Fruit fly (Drosophila melanogaster) whole organism, prepupa: Measurements from ENCODE around the gene fit.

ENCODE experiments used
- Blimp-1 ChIP-seq: fragments of 200-800 bp; sonication (Bioruptor generic); optimal IDR thresholded peaks from 3 replicates; lab custom pipeline; 2017; ENCODE audit warnings: missing biosample characterization, missing genetic modification characterization, mild to moderate bottlenecking, moderate library complexity, missing genetic modification reagents
- CG10631 ChIP-seq: fragments of 200-800 bp; sonication (Bioruptor generic); optimal IDR thresholded peaks from 2 replicates; lab custom pipeline; 2016; ENCODE audit warnings: missing biosample characterization, missing genetic modification characterization
- CG10669 ChIP-seq: fragments of 200-800 bp; sonication (Bioruptor generic); optimal IDR thresholded peaks from 3 replicates; lab custom pipeline; 2018; ENCODE audit warnings: missing biosample characterization, mild to moderate bottlenecking, missing genetic modification characterization, moderate library complexity
- CG11294 ChIP-seq: fragments of 200-800 bp; sonication (Bioruptor generic); IDR thresholded peaks from 2 replicates; pipeline ENCODE4 v1.3.6; 2022; ENCODE audit warnings: missing biosample characterization, missing genetic modification characterization
- CG11762 ChIP-seq: fragments of 200-800 bp; sonication (Bioruptor generic); optimal IDR thresholded peaks from 3 replicates; lab custom pipeline; 2016; ENCODE audit warnings: missing biosample characterization, missing genetic modification characterization; ENCODE audit not compliant: insufficient read depth
- CG11902 ChIP-seq: fragments of 200-800 bp; sonication (Bioruptor generic); optimal IDR thresholded peaks from 3 replicates; lab custom pipeline; 2016; ENCODE audit warnings: missing biosample characterization, missing genetic modification characterization
- CG1621 ChIP-seq: fragments of 200-800 bp; sonication (Bioruptor generic); optimal IDR thresholded peaks from 3 replicates; lab custom pipeline; 2018; ENCODE audit warnings: missing biosample characterization, mild to moderate bottlenecking, missing genetic modification characterization
- CG16779 ChIP-seq: fragments of 200-800 bp; sonication (Bioruptor generic); optimal IDR thresholded peaks from 3 replicates; lab custom pipeline; 2017; ENCODE audit warnings: missing biosample characterization, mild to moderate bottlenecking, missing genetic modification characterization
- CG3032 ChIP-seq: fragments of 200-800 bp; optimal IDR thresholded peaks from 2 replicates; lab custom pipeline; 2019; ENCODE audit warnings: missing biosample characterization, mild to moderate bottlenecking, missing genetic modification characterization, moderate library complexity
- CG31627 ChIP-seq: fragments of 200-800 bp; sonication (Bioruptor generic); optimal IDR thresholded peaks from 3 replicates; lab custom pipeline; 2016; ENCODE audit warnings: missing biosample characterization, missing genetic modification characterization
- CG32006 ChIP-seq: fragments of 200-800 bp; sonication (Bioruptor generic); optimal IDR thresholded peaks from 3 replicates; lab custom pipeline; 2017; ENCODE audit warnings: missing biosample characterization, mild to moderate bottlenecking, missing genetic modification characterization
- CG34406 ChIP-seq: fragments of 200-800 bp; sonication (Bioruptor generic); optimal IDR thresholded peaks from 3 replicates; lab custom pipeline; 2016; ENCODE audit warnings: missing biosample characterization, missing genetic modification characterization
- CG3919 ChIP-seq: fragments of 200-800 bp; sonication (Bioruptor generic); optimal IDR thresholded peaks from 3 replicates; lab custom pipeline; 2016; ENCODE audit warnings: missing biosample characterization, missing genetic modification characterization
- CG4318 ChIP-seq: fragments of 200-800 bp; sonication (Bioruptor generic); optimal IDR thresholded peaks from 3 replicates; lab custom pipeline; 2017; ENCODE audit warnings: missing biosample characterization, mild to moderate bottlenecking, missing genetic modification characterization
- CG6163 ChIP-seq: fragments of 200-800 bp; sonication (Bioruptor generic); IDR thresholded peaks from 3 replicates; pipeline ENCODE4 v1.3.6; 2022; ENCODE audit warnings: missing biosample characterization, missing genetic modification characterization
- CG6276 ChIP-seq: fragments of 200-800 bp; sonication (Bioruptor generic); optimal IDR thresholded peaks from 2 replicates; lab custom pipeline; 2017; ENCODE audit warnings: missing biosample characterization, mild to moderate bottlenecking, missing genetic modification characterization
- CG6792 ChIP-seq: fragments of 200-800 bp; sonication (Bioruptor generic); optimal IDR thresholded peaks from 3 replicates; lab custom pipeline; 2016; ENCODE audit warnings: missing biosample characterization, missing genetic modification characterization
- CG6808 ChIP-seq: fragments of 200-800 bp; sonication (Bioruptor generic); optimal IDR thresholded peaks from 3 replicates; lab custom pipeline; 2017; ENCODE audit warnings: missing biosample characterization, missing genetic modification characterization, mild to moderate bottlenecking, moderate library complexity, missing genetic modification reagents
- CG7368 ChIP-seq: fragments of 200-800 bp; sonication (Bioruptor generic); optimal IDR thresholded peaks from 3 replicates; lab custom pipeline; 2016; ENCODE audit warnings: missing biosample characterization, missing genetic modification characterization
- CG8119 ChIP-seq: fragments of 200-800 bp; sonication (Bioruptor generic); IDR thresholded peaks from 3 replicates; pipeline ENCODE4 v1.3.6; 2022; ENCODE audit warnings: missing biosample characterization, missing genetic modification characterization
- CG8319 ChIP-seq: fragments of 200-800 bp; sonication (Bioruptor generic); optimal IDR thresholded peaks from 3 replicates; lab custom pipeline; 2016; ENCODE audit warnings: missing biosample characterization, missing genetic modification characterization
- CG8632 ChIP-seq: fragments of 200-800 bp; sonication (Bioruptor generic); optimal IDR thresholded peaks from 3 replicates; lab custom pipeline; 2016; ENCODE audit warnings: missing biosample characterization, missing genetic modification characterization
- CG9139 ChIP-seq: fragments of 200-800 bp; sonication (Bioruptor generic); optimal IDR thresholded peaks from 3 replicates; lab custom pipeline; 2017; ENCODE audit warnings: missing biosample characterization, mild to moderate bottlenecking, missing genetic modification characterization
- Eip75B ChIP-seq: fragments of 200-800 bp; sonication (Bioruptor generic); optimal IDR thresholded peaks from 3 replicates; lab custom pipeline; 2016; ENCODE audit warnings: missing biosample characterization, missing genetic modification characterization
- Eip93F ChIP-seq: fragments of 200-800 bp; sonication (Bioruptor generic); optimal IDR thresholded peaks from 2 replicates; lab custom pipeline; 2016; ENCODE audit warnings: missing biosample characterization, mild to moderate bottlenecking, missing genetic modification characterization
- Ets21C ChIP-seq: fragments of 200-800 bp; sonication (Bioruptor generic); optimal IDR thresholded peaks from 3 replicates; lab custom pipeline; 2016; ENCODE audit warnings: missing biosample characterization, missing genetic modification characterization
- Ets96B ChIP-seq: fragments of 200-800 bp; optimal IDR thresholded peaks from 2 replicates; lab custom pipeline; 2019; ENCODE audit warnings: missing biosample characterization, mild to moderate bottlenecking, missing genetic modification characterization, moderate library complexity
- Hr4 ChIP-seq: fragments of 200-800 bp; sonication (Bioruptor generic); optimal IDR thresholded peaks from 3 replicates; lab custom pipeline; 2016; ENCODE audit warnings: missing biosample characterization, missing genetic modification characterization
- Lpt ChIP-seq: fragments of 200-800 bp; sonication (Bioruptor generic); optimal IDR thresholded peaks from 3 replicates; lab custom pipeline; 2016; ENCODE audit warnings: missing biosample characterization, missing genetic modification characterization
- OdsH ChIP-seq: fragments of 200-800 bp; sonication (Bioruptor generic); optimal IDR thresholded peaks from 3 replicates; lab custom pipeline; 2016; ENCODE audit warnings: missing biosample characterization, missing genetic modification characterization
- Smox ChIP-seq: fragments of 200-800 bp; sonication (Bioruptor generic); optimal IDR thresholded peaks from 3 replicates; lab custom pipeline; 2016; ENCODE audit warnings: missing biosample characterization, missing genetic modification characterization
- Sox102F ChIP-seq: fragments of 200-800 bp; sonication (Bioruptor generic); optimal IDR thresholded peaks from 2 replicates; lab custom pipeline; 2016; ENCODE audit warnings: missing biosample characterization, mild to moderate bottlenecking, missing genetic modification characterization
- Sox14 ChIP-seq: fragments of 200-800 bp; sonication (Bioruptor generic); optimal IDR thresholded peaks from 3 replicates; lab custom pipeline; 2016; ENCODE audit warnings: missing biosample characterization, missing genetic modification characterization
- Sox15 ChIP-seq: fragments of 200-800 bp; sonication (Bioruptor generic); optimal IDR thresholded peaks from 3 replicates; lab custom pipeline; 2016; ENCODE audit warnings: missing biosample characterization, missing genetic modification characterization
- achi ChIP-seq: fragments of 200-800 bp; sonication (Bioruptor generic); optimal IDR thresholded peaks from 3 replicates; lab custom pipeline; 2016; ENCODE audit warnings: missing biosample characterization, missing genetic modification characterization
- acj6 ChIP-seq: fragments of 200-800 bp; sonication (Bioruptor generic); optimal IDR thresholded peaks from 3 replicates; lab custom pipeline; 2016; ENCODE audit warnings: missing biosample characterization, missing genetic modification characterization
- cyc ChIP-seq: fragments of 200-800 bp; sonication (Bioruptor generic); optimal IDR thresholded peaks from 3 replicates; lab custom pipeline; 2016; ENCODE audit warnings: missing biosample characterization, missing genetic modification characterization
- dsx ChIP-seq: fragments of 200-800 bp; optimal IDR thresholded peaks from 3 replicates; lab custom pipeline; 2019; ENCODE audit warnings: missing biosample characterization, mild to moderate bottlenecking, missing genetic modification characterization, moderate library complexity; ENCODE audit not compliant: poor library complexity, severe bottlenecking
- eg ChIP-seq: fragments of 200-800 bp; sonication (Bioruptor generic); IDR thresholded peaks from 3 replicates; pipeline ENCODE4 v1.3.6; 2022; ENCODE audit warnings: missing biosample characterization, missing genetic modification characterization
- esn ChIP-seq: fragments of 200-800 bp; sonication (Bioruptor generic); optimal IDR thresholded peaks from 2 replicates; lab custom pipeline; 2016; ENCODE audit warnings: missing biosample characterization, mild to moderate bottlenecking, missing genetic modification characterization, moderate library complexity
- fd59A ChIP-seq: fragments of 200-800 bp; sonication (Bioruptor generic); optimal IDR thresholded peaks from 2 replicates; lab custom pipeline; 2017; ENCODE audit warnings: missing biosample characterization, mild to moderate bottlenecking, missing genetic modification characterization, missing genetic modification reagents
- fd85E ChIP-seq: fragments of 200-800 bp; sonication (Bioruptor generic); optimal IDR thresholded peaks from 3 replicates; lab custom pipeline; 2016; ENCODE audit warnings: missing biosample characterization, missing genetic modification characterization
- fkh ChIP-seq: fragments of 200-800 bp; sonication (Bioruptor generic); optimal IDR thresholded peaks from 3 replicates; lab custom pipeline; 2017; ENCODE audit warnings: missing biosample characterization, mild to moderate bottlenecking, missing genetic modification characterization, moderate library complexity
- lz ChIP-seq: fragments of 200-800 bp; sonication (Bioruptor generic); optimal IDR thresholded peaks from 3 replicates; lab custom pipeline; 2016; ENCODE audit warnings: missing biosample characterization, missing genetic modification characterization
- net ChIP-seq: fragments of 200-800 bp; sonication (Bioruptor generic); optimal IDR thresholded peaks from 3 replicates; lab custom pipeline; 2016; ENCODE audit warnings: missing biosample characterization, missing genetic modification characterization
- pdm3 ChIP-seq: fragments of 200-800 bp; sonication (Bioruptor generic); optimal IDR thresholded peaks from 3 replicates; lab custom pipeline; 2016; ENCODE audit warnings: missing biosample characterization, missing genetic modification characterization
- spab ChIP-seq: fragments of 200-800 bp; sonication (Bioruptor generic); optimal IDR thresholded peaks from 2 replicates; lab custom pipeline; 2017; ENCODE audit warnings: missing biosample characterization, mild to moderate bottlenecking, missing genetic modification characterization, missing genetic modification reagents
- ss ChIP-seq, 2 experiments: fragments of 200-800 bp; sonication (Bioruptor generic); optimal IDR thresholded peaks; 2 replicates in 1 of 2; 3 replicates in 1 of 2; lab custom pipeline; 2017 to 2018; ENCODE audit warnings: mild to moderate bottlenecking in 2 of 2, missing biosample characterization in 2 of 2, missing genetic modification characterization in 2 of 2, moderate library complexity in 1 of 2
- topi ChIP-seq: fragments of 200-800 bp; sonication (Bioruptor generic); optimal IDR thresholded peaks from 3 replicates; lab custom pipeline; 2016; ENCODE audit warnings: missing biosample characterization, missing genetic modification characterization
- vri ChIP-seq: fragments of 200-800 bp; sonication (Bioruptor generic); optimal IDR thresholded peaks from 3 replicates; lab custom pipeline; 2016; ENCODE audit warnings: missing biosample characterization, mild to moderate bottlenecking, missing genetic modification characterization

The fit gene

dm6 chr3R:21870158-21870971 is 13.9 kb downstream of the fit start, which contains the start of gene CG31431:
CG31431 (plus strand) TSS chr3R:21870681.
- TF ChIP-seq CG3919 (GFP tag; lab: Kevin White, UChicago) (peak; percentile 88), topi (GFP tag; lab: Kevin White, UChicago) (peak; percentile 67), Smox (GFP tag; lab: Kevin White, UChicago) (no peak), dsx (GFP tag; lab: Kevin White, UChicago) (peak; percentile 78), CG1621 (tag; lab: Kevin White, UChicago) (peak; percentile 81), CG11294 (GFP tag; lab: Robert Waterston, UW) (peak; percentile 88), CG32006 (GFP tag; lab: Kevin White, UChicago) (peak; percentile 89), fd59A (GFP tag; lab: Kevin White, UChicago) (peak; percentile 75), CG3032 (peak; percentile 81), acj6 (peak; percentile 80), CG8632 (GFP tag; lab: Kevin White, UChicago) (peak; percentile 55), CG8319 (peak; percentile 66), CG31627 (GFP tag; lab: Kevin White, UChicago) (peak; percentile 56), achi (GFP tag; lab: Kevin White, UChicago) (peak; percentile 79), Eip93F (GFP tag; lab: Kevin White, UChicago) (no peak), cyc (GFP tag; lab: Kevin White, UChicago) (peak; percentile 68), CG6808 (GFP tag; lab: Kevin White, UChicago) (peak; percentile 75), Blimp-1 (GFP tag; lab: Kevin White, UChicago) (no peak), eg (GFP tag; lab: Robert Waterston, UW) (peak; percentile 95), CG4318 (peak; percentile 68), CG34406 (peak; percentile 57), pdm3 (peak; percentile 82), Sox15 (GFP tag; lab: Kevin White, UChicago) (peak; percentile 62), CG16779 (peak; percentile 64), Lpt (peak; percentile 87), CG6792 (GFP tag; lab: Kevin White, UChicago) (peak; percentile 65), Sox14 (GFP tag; lab: Kevin White, UChicago) (peak; percentile 66), spab (GFP tag; lab: Kevin White, UChicago) (peak; percentile 77), CG9139 (peak; percentile 74), CG6163 (GFP tag; lab: Robert Waterston, UW) (peak; percentile 92), ss (GFP tag; optimal IDR thresholded peaks at IDR 0.05; lab: Kevin White, UChicago) (peak; percentile 58 to 76), OdsH (GFP tag; lab: Kevin White, UChicago) (peak; percentile 84), CG6276 (GFP tag; lab: Kevin White, UChicago) (peak; percentile 86), Hr4 (GFP tag; lab: Kevin White, UChicago) (peak; percentile 90), fkh (GFP tag; lab: Kevin White, UChicago) (peak; percentile 97), vri (peak; percentile 65), esn (GFP tag; lab: Kevin White, UChicago) (peak; percentile 61), CG10631 (peak; percentile 77), lz (GFP tag; lab: Kevin White, UChicago) (peak; percentile 53), Ets21C (GFP tag; lab: Kevin White, UChicago) (peak; percentile 19), CG11762 (peak; percentile 73), CG10669 (GFP tag; lab: Kevin White, UChicago) (peak; percentile 82), CG11902 (GFP tag; lab: Kevin White, UChicago) (peak; percentile 63), fd85E (GFP tag; lab: Kevin White, UChicago) (no peak), CG7368 (peak; percentile 73), Sox102F (GFP tag; lab: Kevin White, UChicago) (peak; percentile 37), Ets96B (tag; lab: Kevin White, UChicago) (peak; percentile 82), net (GFP tag; lab: Kevin White, UChicago) (peak; percentile 82), CG8119 (GFP tag; lab: Robert Waterston, UW) (peak; percentile 91), Eip75B (GFP tag; lab: Kevin White, UChicago) (peak; percentile 80)
